Worm (Caenorhabditis elegans): ENCODE results near the gene Y57A10C.8.

ce11 chrII:12414805-12415204 lies 14.8 kb downstream of the Y57A10C.8 start, which contains the start of gene Y57A10C.11:
- TF ChIP-seq tbx-2 (tag; optimal IDR thresholded peaks at IDR 0.05) (no peak), lin-39 (tag; optimal IDR thresholded peaks at IDR 0.05) (no peak), C16A3.4 (tag; optimal IDR thresholded peaks at IDR 0.05) (no peak), ces-1 (GFP tag; optimal IDR thresholded peaks at IDR 0.05) (no peak), grh-1 (GFP tag; IDR thresholded peaks at IDR 0.05) (no peak), nhr-11 (tag; optimal IDR thresholded peaks at IDR 0.05) (no peak)

Measured in whole organism, L1 larva.